Worm (Caenorhabditis elegans): ENCODE measurements around the gene Y39B6A.29.

Y39B6A.29 gene

ce11 chrV:18993535-18993990, 31.0 kb downstream of the Y39B6A.29 start, which contains the start of gene gtf-2F2:
Gene gtf-2F2, plus strand, starts transcription at chrV:18993940.
- TF ChIP-seq ceh-14 (tag; optimal IDR thresholded peaks at IDR 0.05) (no peak), ceh-48 (tag; optimal IDR thresholded peaks at IDR 0.05) (peak; percentile 74)

DNA sequence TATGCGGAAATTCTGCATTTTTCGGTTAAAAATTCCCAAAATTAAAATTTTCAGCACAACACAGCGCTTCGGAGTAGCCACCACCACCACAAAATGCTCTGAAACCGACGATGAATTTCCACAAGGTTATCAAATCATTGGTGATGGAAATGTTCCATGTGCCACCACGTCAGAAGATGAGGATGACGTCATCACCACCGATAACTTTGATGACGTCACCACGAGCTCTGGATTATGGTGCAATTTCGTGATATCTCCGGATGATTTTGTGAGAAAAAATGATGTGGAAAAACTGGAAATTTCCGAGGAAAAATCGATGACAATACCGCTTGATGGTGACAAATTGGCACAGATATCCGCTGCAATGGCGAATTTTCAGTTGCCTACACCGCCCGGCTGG, 31.6 kb downstream of the Y39B6A.29 start:
- TF ChIP-seq T23F11.4 (GFP tag; optimal IDR thresholded peaks at IDR 0.05) (no peak), ahr-1 (tag; optimal IDR thresholded peaks at IDR 0.05) (no peak), pha-2 (tag; optimal IDR thresholded peaks at IDR 0.05) (no peak), ama-1 (optimal IDR thresholded peaks at IDR 0.05) (no peak), K02D7.2 (tag; optimal IDR thresholded peaks at IDR 0.05) (no peak), nhr-11 (tag; optimal IDR thresholded peaks at IDR 0.05) (no peak), sox-4 (tag; optimal IDR thresholded peaks at IDR 0.05) (no peak), odd-2 (tag; optimal IDR thresholded peaks at IDR 0.05) (no peak), eyg-1 (tag; optimal IDR thresholded peaks at IDR 0.05) (no peak), ceh-9 (tag; optimal IDR thresholded peaks at IDR 0.05) (no peak), che-1 (tag; optimal IDR thresholded peaks at IDR 0.05) (no peak), lim-6 (tag; optimal IDR thresholded peaks at IDR 0.05) (no peak), pros-1 (tag; optimal IDR thresholded peaks at IDR 0.05) (no peak), pha-4 (tag; optimal IDR thresholded peaks at IDR 0.05) (no peak), zip-5 (tag; optimal IDR thresholded peaks at IDR 0.05) (no peak)

ce11 chrV:18990958-18991357, 33.6 kb downstream of the Y39B6A.29 start:
- TF ChIP-seq K09A11.1 (tag; optimal IDR thresholded peaks at IDR 0.05; ENCODE audit: insufficient read depth) (no peak), nfya-1 (tag; optimal IDR thresholded peaks at IDR 0.05) (no peak), nhr-232 (tag; optimal IDR thresholded peaks at IDR 0.05) (no peak), dmd-4 (tag; optimal IDR thresholded peaks at IDR 0.05; ENCODE audit: borderline replicate concordance) (no peak), lin-11 (tag; optimal IDR thresholded peaks at IDR 0.05) (no peak), pros-1 (tag; optimal IDR thresholded peaks at IDR 0.05) (no peak), ceh-14 (tag; optimal IDR thresholded peaks at IDR 0.05) (no peak), unc-3 (GFP tag; conservative IDR thresholded peaks at IDR 0.05) (no peak), unc-3 (tag; optimal IDR thresholded peaks at IDR 0.05) (no peak), tbx-7 (tag; optimal IDR thresholded peaks at IDR 0.05) (no peak), madf-2 (tag; optimal IDR thresholded peaks at IDR 0.05) (no peak), ceh-24 (tag; optimal IDR thresholded peaks at IDR 0.05) (no peak), pax-1 (tag; optimal IDR thresholded peaks at IDR 0.05) (no peak), pha-4 (tag; optimal IDR thresholded peaks at IDR 0.05) (no peak), npax-4 (tag; optimal IDR thresholded peaks at IDR 0.05) (no peak), ztf-16 (tag; optimal IDR thresholded peaks at IDR 0.05) (no peak), syd-9 (tag; optimal IDR thresholded peaks at IDR 0.05) (no peak), hlh-8 (tag; optimal IDR thresholded peaks at IDR 0.05) (no peak), pqm-1 (tag; optimal IDR thresholded peaks at IDR 0.05) (no peak)

ce11 chrV:18990238-18990901, 34.2 kb downstream of the Y39B6A.29 start, which contains the start of the genes reps-1 and Y39B6A.37:
Gene reps-1, minus strand, starts transcription at chrV:18990500.
Gene Y39B6A.37, plus strand, starts transcription at chrV:18990851.
- TF ChIP-seq tbx-2 (tag; optimal IDR thresholded peaks at IDR 0.05) (peak; percentile 14), nfya-1 (tag; optimal IDR thresholded peaks at IDR 0.05) (peak; percentile 30), unc-42 (tag; optimal IDR thresholded peaks at IDR 0.05) (peak; percentile 15), elt-2 (tag; optimal IDR thresholded peaks at IDR 0.05) (peak; percentile 42), pha-4 (tag; optimal IDR thresholded peaks at IDR 0.05) (no peak), lim-6 (tag; optimal IDR thresholded peaks at IDR 0.05) (no peak), ceh-30 (tag; optimal IDR thresholded peaks at IDR 0.05) (peak; percentile 81), hlh-30 (tag; optimal IDR thresholded peaks at IDR 0.05; ENCODE audit: insufficient read depth) (no peak), C08G9.2 (tag; optimal IDR thresholded peaks at IDR 0.05) (no peak), ceh-31 (tag; optimal IDR thresholded peaks at IDR 0.05) (peak; percentile 27), ahr-1 (tag; optimal IDR thresholded peaks at IDR 0.05) (no peak), che-1 (tag; optimal IDR thresholded peaks at IDR 0.05) (no peak)

Data from whole organism, late embryonic.